Fruit fly (Drosophila melanogaster): Measurements from ENCODE around the gene CG2059.

The CG2059 gene

dm6 chrX:7336121-7336961, 50.2 kb downstream of the CG2059 start:
- TF ChIP-seq CrebA (GFP tag; optimal IDR thresholded peaks at IDR 0.05; ENCODE audit: borderline replicate concordance), result no peak
- peak; percentile 81 for TF ChIP-seq sv (GFP tag; optimal IDR thresholded peaks at IDR 0.05)
- TF ChIP-seq dsf (GFP tag; optimal IDR thresholded peaks at IDR 0.05; ENCODE audit: borderline replicate concordance), result no peak
- no peak for TF ChIP-seq Dfd (GFP tag; optimal IDR thresholded peaks at IDR 0.05)
- no peak for TF ChIP-seq CG32264 (GFP tag; optimal IDR thresholded peaks at IDR 0.05)
- TF ChIP-seq HLH106 (tag; optimal IDR thresholded peaks at IDR 0.05), result peak; percentile 0
- TF ChIP-seq Mio (GFP tag; optimal IDR thresholded peaks at IDR 0.05), result no peak
- TF ChIP-seq dmrt93B (GFP tag; optimal IDR thresholded peaks at IDR 0.05), result no peak
- TF ChIP-seq Hr78 (GFP tag; optimal IDR thresholded peaks at IDR 0.05), result no peak
- TF ChIP-seq lola (GFP tag; optimal IDR thresholded peaks at IDR 0.05), result no peak
- no peak for TF ChIP-seq Vsx2 (GFP tag; optimal IDR thresholded peaks at IDR 0.05; ENCODE audit: partially characterized antibody)
- TF ChIP-seq woc (GFP tag; optimal IDR thresholded peaks at IDR 0.05), result no peak
- TF ChIP-seq Myc (optimal IDR thresholded peaks at IDR 0.05), result no peak
- no peak for TF ChIP-seq N (GFP tag; optimal IDR thresholded peaks at IDR 0.05)

dm6 chrX:7336962-7337844, 51.0 kb downstream of the CG2059 start, which contains the start of gene CBP:
CBP (plus strand) TSS chrX:7337352.
- peak; percentile 94 for TF ChIP-seq psq (GFP tag; optimal IDR thresholded peaks at IDR 0.05)
- peak; percentile 51 for TF ChIP-seq Jra (GFP tag; optimal IDR thresholded peaks at IDR 0.05)
- TF ChIP-seq usp (GFP tag; optimal IDR thresholded peaks at IDR 0.05), result no peak
- peak; percentile 28 for TF ChIP-seq Rel (GFP tag; optimal IDR thresholded peaks at IDR 0.05)
- TF ChIP-seq Rel (tag; optimal IDR thresholded peaks at IDR 0.05), result peak; percentile 61
- peak; percentile 85 for TF ChIP-seq OdsH (GFP tag; optimal IDR thresholded peaks at IDR 0.05)
- no peak for TF ChIP-seq dl (GFP tag; optimal IDR thresholded peaks at IDR 0.05; ENCODE audit: insufficient read depth in 1 of 2, partially characterized antibody in 2 of 2)
- TF ChIP-seq N (GFP tag; optimal IDR thresholded peaks at IDR 0.05), result no peak
- TF ChIP-seq Dif (GFP tag; optimal IDR thresholded peaks at IDR 0.05; ENCODE audit: partially characterized antibody), result no peak
- peak; percentile 31 to 92 for TF ChIP-seq foxo (GFP tag; optimal IDR thresholded peaks at IDR 0.05)
- peak; percentile 96 for TF ChIP-seq fru (GFP tag; optimal IDR thresholded peaks at IDR 0.05)
- TF ChIP-seq Hr78 (GFP tag; optimal IDR thresholded peaks at IDR 0.05), result no peak
- TF ChIP-seq woc (GFP tag; optimal IDR thresholded peaks at IDR 0.05), result peak; percentile 74
- TF ChIP-seq lola (GFP tag; optimal IDR thresholded peaks at IDR 0.05), result no peak
- peak; percentile 93 for TF ChIP-seq h (GFP tag; optimal IDR thresholded peaks at IDR 0.05)
- peak; percentile 41 for TF ChIP-seq Dfd (GFP tag; optimal IDR thresholded peaks at IDR 0.05)
- TF ChIP-seq Vsx2 (GFP tag; optimal IDR thresholded peaks at IDR 0.05; ENCODE audit: partially characterized antibody), result no peak
- peak; percentile 86 for TF ChIP-seq rgr (GFP tag; optimal IDR thresholded peaks at IDR 0.05)
- TF ChIP-seq sv (GFP tag; optimal IDR thresholded peaks at IDR 0.05), result peak; percentile 86
- no peak for TF ChIP-seq Abd-B (GFP tag; optimal IDR thresholded peaks at IDR 0.05)
- no peak for TF ChIP-seq Hr83 (GFP tag; optimal IDR thresholded peaks at IDR 0.05; ENCODE audit: poor library complexity, severe bottlenecking)
- peak; percentile 84 for TF ChIP-seq sage (GFP tag; optimal IDR thresholded peaks at IDR 0.05)
- TF ChIP-seq Sp1 (GFP tag; optimal IDR thresholded peaks at IDR 0.05), result peak; percentile 92
- peak; percentile 91 for TF ChIP-seq HLH106 (tag; optimal IDR thresholded peaks at IDR 0.05)
- TF ChIP-seq dmrt93B (GFP tag; optimal IDR thresholded peaks at IDR 0.05), result peak; percentile 83
- peak; percentile 68 for TF ChIP-seq CrebA (GFP tag; optimal IDR thresholded peaks at IDR 0.05; ENCODE audit: borderline replicate concordance)
- peak; percentile 90 for TF ChIP-seq br (GFP tag; optimal IDR thresholded peaks at IDR 0.05)
- no peak for TF ChIP-seq dsf (GFP tag; optimal IDR thresholded peaks at IDR 0.05; ENCODE audit: borderline replicate concordance)
- peak; percentile 71 for TF ChIP-seq CG9705 (GFP tag; optimal IDR thresholded peaks at IDR 0.05)
- TF ChIP-seq GATAd (GFP tag; optimal IDR thresholded peaks at IDR 0.05), result no peak
- TF ChIP-seq brk (GFP tag; optimal IDR thresholded peaks at IDR 0.05), result peak; percentile 87
- TF ChIP-seq pan (optimal IDR thresholded peaks at IDR 0.05), result no peak
- TF ChIP-seq jim (GFP tag; optimal IDR thresholded peaks at IDR 0.05), result no peak
- peak; percentile 35 for TF ChIP-seq tai (GFP tag; optimal IDR thresholded peaks at IDR 0.05)
- TF ChIP-seq Myc (optimal IDR thresholded peaks at IDR 0.05), result no peak
- TF ChIP-seq CG32264 (GFP tag; optimal IDR thresholded peaks at IDR 0.05), result peak; percentile 86
- TF ChIP-seq Mio (GFP tag; optimal IDR thresholded peaks at IDR 0.05), result no peak
- peak; percentile 81 for TF ChIP-seq Hnf4 (GFP tag; optimal IDR thresholded peaks at IDR 0.05)
- peak; percentile 91 for TF ChIP-seq ey (GFP tag; optimal IDR thresholded peaks at IDR 0.05)
